Fruit fly (Drosophila melanogaster) whole organism, embryonic: Measurements from ENCODE around the gene Arp2.

Experiments
- CG1024 ChIP-seq: fragments of 200-800 bp; sonication (Bioruptor generic); IDR thresholded peaks from 2 replicates; pipeline ENCODE4 v1.3.6; 2022; ENCODE audit warnings: missing biosample characterization, missing genetic modification characterization
- CG13123 ChIP-seq: fragments of 200-800 bp; sonication (Bioruptor generic); optimal IDR thresholded peaks from 2 replicates; lab custom pipeline; 2016; ENCODE audit warnings: missing biosample characterization, missing genetic modification characterization
- CG13424 ChIP-seq: fragments of 200-800 bp; sonication (Bioruptor generic); optimal IDR thresholded peaks from 2 replicates; lab custom pipeline; 2019; ENCODE audit warnings: missing biosample characterization, mild to moderate bottlenecking, missing genetic modification characterization, moderate library complexity
- CG14710 ChIP-seq: fragments of 200-800 bp; sonication (Bioruptor generic); optimal IDR thresholded peaks from 3 replicates; lab custom pipeline; 2019; ENCODE audit warnings: missing biosample characterization, mild to moderate bottlenecking, missing genetic modification characterization, moderate library complexity
- CG1603 ChIP-seq: fragments of 200-800 bp; sonication (Bioruptor generic); optimal IDR thresholded peaks from 2 replicates; lab custom pipeline; 2019; ENCODE audit warnings: missing biosample characterization, mild to moderate bottlenecking, missing genetic modification characterization, moderate library complexity
- CG1647 ChIP-seq: fragments of 200-800 bp; sonication (Bioruptor generic); optimal IDR thresholded peaks from 3 replicates; lab custom pipeline; 2016; ENCODE audit warnings: missing biosample characterization, missing genetic modification characterization
- CG16863 ChIP-seq: fragments of 200-800 bp; sonication (Bioruptor generic); optimal IDR thresholded peaks from 3 replicates; lab custom pipeline; 2016; ENCODE audit warnings: missing biosample characterization, missing genetic modification characterization
- CG17361 ChIP-seq: fragments of 200-800 bp; sonication (Bioruptor generic); IDR thresholded peaks from 3 replicates; pipeline ENCODE4 v1.3.6; 2022; ENCODE audit warnings: missing biosample characterization, missing genetic modification characterization
- CG17385 ChIP-seq: fragments of 200-800 bp; sonication (Bioruptor generic); optimal IDR thresholded peaks from 3 replicates; lab custom pipeline; 2018; ENCODE audit warnings: missing biosample characterization, mild to moderate bottlenecking, missing genetic modification characterization
- CG17829 ChIP-seq: fragments of 200-800 bp; optimal IDR thresholded peaks from 2 replicates; lab custom pipeline; 2019; ENCODE audit warnings: missing biosample characterization, mild to moderate bottlenecking, missing genetic modification characterization, moderate library complexity
- CG18619 ChIP-seq: fragments of 200-800 bp; sonication (Bioruptor generic); optimal IDR thresholded peaks from 3 replicates; lab custom pipeline; 2017; ENCODE audit warnings: missing biosample characterization, mild to moderate bottlenecking, missing genetic modification characterization
- CG2116 ChIP-seq: fragments of 200-800 bp; sonication (Bioruptor generic); optimal IDR thresholded peaks from 3 replicates; lab custom pipeline; 2018; ENCODE audit warnings: missing biosample characterization, mild to moderate bottlenecking, missing genetic modification characterization
- CG2120 ChIP-seq: fragments of 200-800 bp; sonication (Bioruptor generic); optimal IDR thresholded peaks from 3 replicates; lab custom pipeline; 2016; ENCODE audit warnings: missing biosample characterization, missing genetic modification characterization
- CG32767 ChIP-seq: fragments of 200-800 bp; sonication (Bioruptor generic); IDR thresholded peaks from 2 replicates; pipeline ENCODE4 v1.3.6; 2022; ENCODE audit warnings: missing biosample characterization, missing genetic modification characterization
- CG3281 ChIP-seq: fragments of 200-800 bp; sonication (Bioruptor generic); optimal IDR thresholded peaks from 3 replicates; lab custom pipeline; 2017; ENCODE audit warnings: missing biosample characterization, mild to moderate bottlenecking, missing genetic modification characterization
- CG4328 ChIP-seq: fragments of 200-800 bp; sonication (Bioruptor generic); optimal IDR thresholded peaks from 3 replicates; lab custom pipeline; 2017; ENCODE audit warnings: missing biosample characterization, missing genetic modification reagents, missing genetic modification characterization
- CG4360 ChIP-seq: fragments of 200-800 bp; sonication (Bioruptor generic); IDR thresholded peaks from 2 replicates; pipeline ENCODE4 v1.3.6; 2022; ENCODE audit warnings: missing biosample characterization, missing genetic modification characterization
- CG4854 ChIP-seq: fragments of 200-800 bp; sonication (Bioruptor generic); optimal IDR thresholded peaks from 2 replicates; lab custom pipeline; 2016; ENCODE audit warnings: missing biosample characterization, missing genetic modification characterization, inconsistent platforms
- CG5180 ChIP-seq: fragments of 200-800 bp; sonication (Bioruptor generic); optimal IDR thresholded peaks from 3 replicates; lab custom pipeline; 2017; ENCODE audit warnings: missing biosample characterization, missing genetic modification characterization, mild to moderate bottlenecking, moderate library complexity, missing genetic modification reagents
- CG7928 ChIP-seq: fragments of 200-800 bp; sonication (Bioruptor generic); optimal IDR thresholded peaks from 2 replicates; lab custom pipeline; 2017; ENCODE audit warnings: missing biosample characterization, mild to moderate bottlenecking, missing genetic modification characterization
- CG9797 ChIP-seq: fragments of 200-800 bp; sonication (Bioruptor generic); optimal IDR thresholded peaks from 3 replicates; lab custom pipeline; 2018; ENCODE audit warnings: missing biosample characterization, mild to moderate bottlenecking, missing genetic modification characterization
- CG9932 ChIP-seq: fragments of 200-800 bp; sonication (Bioruptor generic); IDR thresholded peaks from 2 replicates; pipeline ENCODE4 v1.3.6; 2022; ENCODE audit warnings: missing biosample characterization, missing genetic modification characterization
- Chrac-16 ChIP-seq: fragments of 200-800 bp; sonication (Bioruptor generic); optimal IDR thresholded peaks from 3 replicates; lab custom pipeline; 2016; ENCODE audit warnings: missing biosample characterization, missing genetic modification characterization
- Doc2 ChIP-seq: fragments of 200-800 bp; sonication (Bioruptor generic); IDR thresholded peaks from 2 replicates; pipeline ENCODE4 v1.3.6; 2022; ENCODE audit warnings: missing biosample characterization, missing genetic modification characterization
- Dp ChIP-seq: fragments of 200-800 bp; sonication (Bioruptor generic); optimal IDR thresholded peaks from 2 replicates; lab custom pipeline; 2018; ENCODE audit warnings: missing biosample characterization, mild to moderate bottlenecking, missing genetic modification characterization, moderate library complexity
- Ets65A ChIP-seq: fragments of 200-800 bp; sonication (Bioruptor generic); peaks from one replicate; lab custom pipeline; 2016; ENCODE audit warnings: missing biosample characterization, missing genetic modification characterization
- Lhr ChIP-seq: fragments of 200-800 bp; sonication (Bioruptor generic); optimal IDR thresholded peaks from 3 replicates; lab custom pipeline; 2017; ENCODE audit warnings: mild to moderate bottlenecking, missing biosample characterization, missing genetic modification reagents, missing genetic modification characterization
- Med ChIP-seq: fragments of 200-800 bp; sonication (Bioruptor generic); peaks from one replicate; lab custom pipeline; 2016; ENCODE audit warnings: missing biosample characterization, missing genetic modification characterization, mild to moderate bottlenecking, inconsistent platforms, moderate library complexity
- Nf-YB ChIP-seq: fragments of 200-800 bp; sonication (Bioruptor generic); optimal IDR thresholded peaks from 3 replicates; lab custom pipeline; 2019; ENCODE audit warnings: missing biosample characterization, mild to moderate bottlenecking, missing genetic modification characterization, moderate library complexity
- Opbp ChIP-seq: fragments of 200-800 bp; sonication (Bioruptor generic); IDR thresholded peaks from 3 replicates; pipeline ENCODE4 v1.3.6; 2022; ENCODE audit warnings: missing biosample characterization, missing genetic modification characterization; ENCODE audit not compliant: partially characterized antibody
- PHDP ChIP-seq: fragments of 200-800 bp; sonication (Bioruptor generic); optimal IDR thresholded peaks from 3 replicates; lab custom pipeline; 2018; ENCODE audit warnings: missing biosample characterization, mild to moderate bottlenecking, missing genetic modification characterization, moderate library complexity
- Side ChIP-seq: fragments of 200-800 bp; sonication (Bioruptor generic); optimal IDR thresholded peaks from 2 replicates; lab custom pipeline; 2016; ENCODE audit warnings: missing biosample characterization, missing genetic modification characterization
- Sry-δ ChIP-seq: fragments of 200-800 bp; sonication (Bioruptor generic); optimal IDR thresholded peaks from 2 replicates; lab custom pipeline; 2016; ENCODE audit warnings: missing biosample characterization, missing genetic modification characterization
- bbx ChIP-seq: fragments of 200-800 bp; sonication (Bioruptor generic); IDR thresholded peaks from 2 replicates; pipeline ENCODE4 v1.3.6; 2022; ENCODE audit warnings: missing biosample characterization, missing genetic modification characterization; ENCODE audit not compliant: partially characterized antibody
- dan ChIP-seq: fragments of 200-800 bp; sonication (Bioruptor generic); IDR thresholded peaks from 2 replicates; pipeline ENCODE4 v1.3.6; 2022; ENCODE audit warnings: missing biosample characterization, missing genetic modification characterization
- dpn ChIP-seq, 2 experiments: fragments of 200-800 bp; sonication (Bioruptor generic); optimal IDR thresholded peaks; 3 replicates each; lab custom pipeline; 2016; ENCODE audit warnings: missing biosample characterization in 2 of 2, missing genetic modification characterization in 2 of 2
- esg ChIP-seq: fragments of 200-800 bp; sonication (Bioruptor generic); conservative IDR thresholded peaks from 2 replicates; pipeline ENCODE4 v1.3.6; 2022; ENCODE audit warnings: missing biosample characterization, missing genetic modification characterization
- ind ChIP-seq: fragments of 200-800 bp; sonication (Bioruptor generic); optimal IDR thresholded peaks from 3 replicates; lab custom pipeline; 2016; ENCODE audit warnings: missing biosample characterization, missing genetic modification characterization
- kni ChIP-seq: fragments of 200-800 bp; sonication (Bioruptor generic); optimal IDR thresholded peaks from 3 replicates; lab custom pipeline; 2017; ENCODE audit warnings: mild to moderate bottlenecking, missing biosample characterization, missing genetic modification reagents, missing genetic modification characterization
- mirr ChIP-seq: fragments of 200-800 bp; sonication (Bioruptor generic); optimal IDR thresholded peaks from 3 replicates; lab custom pipeline; 2018; ENCODE audit warnings: missing biosample characterization, mild to moderate bottlenecking, missing genetic modification characterization
- nau ChIP-seq: fragments of 200-800 bp; sonication (Bioruptor generic); optimal IDR thresholded peaks from 3 replicates; lab custom pipeline; 2017; ENCODE audit warnings: missing biosample characterization, mild to moderate bottlenecking, missing genetic modification characterization, missing genetic modification reagents
- onecut ChIP-seq: fragments of 200-800 bp; sonication (Bioruptor generic); IDR thresholded peaks from 2 replicates; pipeline ENCODE4 v1.3.6; 2022; ENCODE audit warnings: missing biosample characterization, missing genetic modification characterization
- pho ChIP-seq: fragments of 200-800 bp; sonication (Bioruptor generic); optimal IDR thresholded peaks from 2 replicates; lab custom pipeline; 2016; ENCODE audit warnings: missing biosample characterization, missing genetic modification characterization
- salm ChIP-seq: fragments of 200-800 bp; sonication (Bioruptor generic); optimal IDR thresholded peaks from 2 replicates; lab custom pipeline; 2018; ENCODE audit warnings: missing biosample characterization, mild to moderate bottlenecking, missing genetic modification characterization
- schlank ChIP-seq: fragments of 200-800 bp; sonication (Bioruptor generic); optimal IDR thresholded peaks from 2 replicates; lab custom pipeline; 2018; ENCODE audit warnings: missing biosample characterization, mild to moderate bottlenecking, missing genetic modification characterization
- sens ChIP-seq: fragments of 200-800 bp; sonication (Bioruptor generic); peaks from one replicate; lab custom pipeline; 2016; ENCODE audit warnings: missing biosample characterization, missing genetic modification characterization
- sr ChIP-seq: fragments of 200-800 bp; sonication (Bioruptor generic); IDR thresholded peaks from 3 replicates; pipeline ENCODE4 v1.3.6; 2022; ENCODE audit warnings: missing biosample characterization, missing genetic modification characterization
- vvl ChIP-seq: fragments of 200-800 bp; sonication (Bioruptor generic); IDR thresholded peaks from 2 replicates; pipeline ENCODE4 v1.3.6; 2022; ENCODE audit warnings: missing biosample characterization, missing genetic modification characterization
- wek ChIP-seq: fragments of 200-800 bp; sonication (Bioruptor generic); optimal IDR thresholded peaks from 3 replicates; lab custom pipeline; 2018; ENCODE audit warnings: missing biosample characterization, mild to moderate bottlenecking, missing genetic modification characterization, moderate library complexity
- zen ChIP-seq: fragments of 200-800 bp; sonication (Bioruptor generic); optimal IDR thresholded peaks from 3 replicates; lab custom pipeline; 2018; ENCODE audit warnings: missing biosample characterization, mild to moderate bottlenecking, missing genetic modification characterization, moderate library complexity

The Arp2 gene

dm6 chrX:16598336-16598977 is 44.7 kb upstream of the Arp2 start (continued):
- TF ChIP-seq sens (GFP tag; lab: Kevin White, UChicago): peak; percentile 80
- TF ChIP-seq CG4328 (GFP tag; lab: Kevin White, UChicago): no peak
- peak; percentile 11 for TF ChIP-seq zen (tag; lab: Kevin White, UChicago)
- TF ChIP-seq CG32767 (GFP tag; lab: Robert Waterston, UW): no peak
- TF ChIP-seq bbx: peak; percentile 9; the same call in 1 of the 2 replicates
- no peak for TF ChIP-seq Chrac-16 (GFP tag; lab: Kevin White, UChicago)
- no peak for TF ChIP-seq Nf-YB
- peak; percentile 30 for TF ChIP-seq CG2116 (GFP tag; lab: Kevin White, UChicago)
- no peak for TF ChIP-seq onecut (GFP tag; lab: Robert Waterston, UW)
- no peak for TF ChIP-seq CG1647 (GFP tag; lab: Kevin White, UChicago)
- no peak for TF ChIP-seq CG5180
- TF ChIP-seq Med (GFP tag; lab: Kevin White, UChicago): peak; percentile 65
- peak; percentile 42 for TF ChIP-seq Sry-δ
- peak; percentile 39; the same call in 1 of the 3 replicates for TF ChIP-seq Opbp (GFP tag; lab: Robert Waterston, UW)
- TF ChIP-seq CG14710 (tag; lab: Kevin White, UChicago): peak; percentile 42
- TF ChIP-seq CG4360: peak; percentile 99
- TF ChIP-seq CG1603 (tag; lab: Kevin White, UChicago): peak; percentile 26
- TF ChIP-seq vvl (GFP tag; lab: Robert Waterston, UW): peak; percentile 55
- TF ChIP-seq wek (GFP tag; lab: Kevin White, UChicago): peak; percentile 46
- no peak for TF ChIP-seq CG17385 (GFP tag; lab: Kevin White, UChicago)
- TF ChIP-seq PHDP (tag; lab: Kevin White, UChicago): no peak
- no peak for TF ChIP-seq Side
- TF ChIP-seq CG17829 (tag; lab: Kevin White, UChicago): peak; percentile 5
- no peak for TF ChIP-seq sr
- peak; percentile 92 for TF ChIP-seq CG7928
- peak; percentile 36 for TF ChIP-seq Ets65A
- TF ChIP-seq esg (GFP tag; lab: Robert Waterston, UW): no peak
- peak in 1 of 2 experiments; percentile 1 for TF ChIP-seq dpn (GFP tag; optimal IDR thresholded peaks at IDR 0.05; lab: Kevin White, UChicago)
- no peak for TF ChIP-seq dan
- TF ChIP-seq CG13424 (tag; lab: Kevin White, UChicago): peak; percentile 2
- no peak for TF ChIP-seq CG13123 (GFP tag; lab: Kevin White, UChicago)
- TF ChIP-seq schlank: peak; percentile 5
- TF ChIP-seq nau (GFP tag; lab: Kevin White, UChicago): no peak
- TF ChIP-seq mirr (GFP tag; lab: Kevin White, UChicago): peak; percentile 45
- no peak for TF ChIP-seq Doc2 (GFP tag; lab: Robert Waterston, UW)
- peak; percentile 53; the same call in 1 of the 3 replicates for TF ChIP-seq CG17361 (GFP tag; lab: Robert Waterston, UW)
- TF ChIP-seq CG9797 (GFP tag; lab: Kevin White, UChicago): peak; percentile 42
- no peak for TF ChIP-seq CG1024 (GFP tag; lab: Robert Waterston, UW)
- TF ChIP-seq CG4854 (GFP tag; lab: Kevin White, UChicago): no peak
- no peak for TF ChIP-seq CG16863 (GFP tag; lab: Kevin White, UChicago)
- TF ChIP-seq ind (GFP tag; lab: Kevin White, UChicago): no peak
- TF ChIP-seq Dp (GFP tag; lab: Kevin White, UChicago): peak; percentile 62
- no peak for TF ChIP-seq pho (GFP tag; lab: Kevin White, UChicago)
- peak; percentile 20 for TF ChIP-seq CG3281 (GFP tag; lab: Kevin White, UChicago)
- peak; percentile 2 for TF ChIP-seq Lhr (GFP tag; lab: Kevin White, UChicago)
- no peak for TF ChIP-seq kni (GFP tag; lab: Kevin White, UChicago)
- TF ChIP-seq salm: no peak
- peak; percentile 19 for TF ChIP-seq CG2120
- TF ChIP-seq CG9932 (GFP tag; lab: Robert Waterston, UW): peak; percentile 29; the same call in 1 of the 2 replicates
- peak; percentile 6 for TF ChIP-seq CG18619 (GFP tag; lab: Kevin White, UChicago)
